Worm (Caenorhabditis elegans) whole organism, L4 larva: ENCODE data around the gene Y53G8AR.9.
"Not testable (repeated sequence)": the region's sequence is repeated elsewhere in the genome, so short reads cannot be mapped to it uniquely, and the experiment has no call there.

ENCODE experiments used
- F26F4.8 ChIP-seq: fragments of 200-800 bp; sonication (Bioruptor generic); conservative IDR thresholded peaks from 2 replicates; pipeline ENCODE4 v1.3.6; 2022; ENCODE audit warnings: missing genetic modification characterization, missing compliant biosample characterization
- T26A8.4 ChIP-seq: fragments of 200-800 bp; sonication (Bioruptor generic); IDR thresholded peaks from 2 replicates; pipeline ENCODE4 v1.3.6; 2022; ENCODE audit warnings: missing genetic modification characterization, missing compliant biosample characterization
- Y5F2A.4 ChIP-seq: fragments of 200-800 bp; sonication (Bioruptor generic); optimal IDR thresholded peaks from 2 replicates; lab custom pipeline; 2018; ENCODE audit warnings: mild to moderate bottlenecking, missing genetic modification characterization, missing compliant biosample characterization
- ZK337.2 ChIP-seq: fragments of 200-800 bp; sonication (Bioruptor generic); IDR thresholded peaks from 2 replicates; pipeline ENCODE4 v1.3.6; 2022; ENCODE audit warnings: missing genetic modification reagents, missing genetic modification characterization, missing compliant biosample characterization
- aha-1 ChIP-seq: fragments of 150-350 bp; peaks from one replicate; lab custom pipeline; 2014; ENCODE audit warnings: missing biosample characterization, missing genetic modification characterization
- ceh-32 ChIP-seq: sonication (generic microtip); optimal IDR thresholded peaks from 2 replicates; lab custom pipeline; 2016; ENCODE audit warnings: mild to moderate bottlenecking, missing genetic modification characterization, missing compliant biosample characterization; ENCODE audit not compliant: poor library complexity
- cey-2 ChIP-seq: sonication (generic microtip); optimal IDR thresholded peaks from 3 replicates; lab custom pipeline; 2017; ENCODE audit warnings: missing genetic modification characterization, mild to moderate bottlenecking, missing compliant biosample characterization, antibody characterized with exemption, borderline replicate concordance; ENCODE audit not compliant: insufficient read depth
- ctbp-1 ChIP-seq: fragments of 200-800 bp; sonication (Bioruptor generic); IDR thresholded peaks from 2 replicates; pipeline ENCODE4 v1.3.6; 2022; ENCODE audit warnings: missing genetic modification reagents, missing genetic modification characterization, missing compliant biosample characterization
- duxl-1 ChIP-seq: sonication (generic microtip); optimal IDR thresholded peaks from 2 replicates; lab custom pipeline; 2016; ENCODE audit warnings: mild to moderate bottlenecking, missing genetic modification characterization, moderate library complexity, missing compliant biosample characterization; ENCODE audit not compliant: poor library complexity
- hlh-30 ChIP-seq: sonication (generic microtip); optimal IDR thresholded peaks from 2 replicates; lab custom pipeline; 2017; ENCODE audit warnings: antibody characterized with exemption, mild to moderate bottlenecking, missing genetic modification characterization, missing compliant biosample characterization; ENCODE audit not compliant: insufficient read depth
- jun-1 ChIP-seq: fragments of 150-350 bp; optimal IDR thresholded peaks from 2 replicates; lab custom pipeline; 2014; ENCODE audit warnings: missing biosample characterization, missing genetic modification reagents, missing genetic modification characterization
- lin-29 ChIP-seq: fragments of 200-800 bp; sonication (Bioruptor generic); IDR thresholded peaks from 2 replicates; pipeline ENCODE4 v1.3.6; 2022; ENCODE audit warnings: missing genetic modification reagents, missing genetic modification characterization, missing compliant biosample characterization
- madf-9 ChIP-seq: fragments of 200-800 bp; sonication (Bioruptor generic); conservative IDR thresholded peaks from 2 replicates; pipeline ENCODE4 v1.3.6; 2022; ENCODE audit warnings: missing genetic modification reagents, missing genetic modification characterization, missing compliant biosample characterization
- mdl-1 ChIP-seq, 2 experiments: fragments of 150-350 bp in 1 of 2; sonication (generic microtip) in 1 of 2; optimal IDR thresholded peaks; 2 replicates each; lab custom pipeline; 2014 to 2017; ENCODE audit warnings: missing biosample characterization in 2 of 2, missing genetic modification characterization in 2 of 2
- mxl-3 ChIP-seq: fragments of 200-800 bp; sonication (Bioruptor generic); optimal IDR thresholded peaks from 2 replicates; lab custom pipeline; 2018; ENCODE audit warnings: mild to moderate bottlenecking, missing genetic modification characterization, missing compliant biosample characterization
- nhr-102 ChIP-seq: sonication (generic microtip); optimal IDR thresholded peaks from 2 replicates; lab custom pipeline; 2016; ENCODE audit warnings: mild to moderate bottlenecking, missing genetic modification characterization, moderate library complexity, missing compliant biosample characterization
- nhr-11 ChIP-seq: fragments of 150-350 bp; optimal IDR thresholded peaks from 2 replicates; lab custom pipeline; 2014; ENCODE audit warnings: missing biosample characterization, missing genetic modification characterization
- nhr-111 ChIP-seq: fragments of 200-800 bp; sonication (Bioruptor generic); optimal IDR thresholded peaks from 2 replicates; lab custom pipeline; 2018; ENCODE audit warnings: mild to moderate bottlenecking, missing genetic modification characterization, missing compliant biosample characterization
- nhr-28 ChIP-seq: fragments of 150-350 bp; optimal IDR thresholded peaks from 2 replicates; lab custom pipeline; 2014; ENCODE audit warnings: missing biosample characterization, missing genetic modification characterization
- nhr-42 ChIP-seq: fragments of 200-800 bp; sonication (Bioruptor generic); IDR thresholded peaks from 2 replicates; pipeline ENCODE4 v1.3.6; 2022; ENCODE audit warnings: missing genetic modification characterization, missing compliant biosample characterization
- nhr-77 ChIP-seq: fragments of 150-350 bp; optimal IDR thresholded peaks from 2 replicates; lab custom pipeline; 2014; ENCODE audit warnings: missing biosample characterization, missing genetic modification characterization
- pha-4 ChIP-seq, 2 experiments: fragments of 150-350 bp in 1 of 2; fragments of 200-800 bp in 1 of 2; sonication (Bioruptor generic) in 1 of 2; IDR thresholded peaks in 1 of 2; optimal IDR thresholded peaks in 1 of 2; 2 replicates each; pipeline versions ENCODE4 v1.3.6 to Lab custom; 2014 to 2022; ENCODE audit warnings: missing genetic modification characterization in 2 of 2, missing genetic modification reagents in 2 of 2, missing biosample characterization in 1 of 2, missing compliant biosample characterization in 1 of 2
- skn-1 ChIP-seq: fragments of 150-350 bp; optimal IDR thresholded peaks from 2 replicates; lab custom pipeline; 2014; ENCODE audit warnings: missing biosample characterization, missing genetic modification characterization
- spr-3 ChIP-seq: fragments of 200-800 bp; sonication (Bioruptor generic); optimal IDR thresholded peaks from 2 replicates; lab custom pipeline; 2018; ENCODE audit warnings: mild to moderate bottlenecking, missing genetic modification characterization, missing compliant biosample characterization
- unc-130 ChIP-seq: sonication (generic microtip); optimal IDR thresholded peaks from 2 replicates; lab custom pipeline; 2016; ENCODE audit warnings: missing genetic modification reagents, missing genetic modification characterization, missing compliant biosample characterization
- unc-39 ChIP-seq: sonication (generic microtip); optimal IDR thresholded peaks from 2 replicates; lab custom pipeline; 2017; ENCODE audit warnings: missing biosample characterization, missing genetic modification characterization
- unc-62 ChIP-seq, 3 experiments: fragments of 150-350 bp in 1 of 3; sonication (generic microtip); optimal IDR thresholded peaks in 2 of 3; peaks in 1 of 3; 1 replicate in 1 of 3; 2 replicates in 2 of 3; lab custom pipeline; 2014 to 2017; ENCODE audit warnings: missing biosample characterization in 3 of 3, missing genetic modification characterization in 3 of 3, missing genetic modification reagents in 3 of 3, missing genotype in 1 of 3
- vab-7 ChIP-seq: fragments of 200-800 bp; sonication (Bioruptor generic); IDR thresholded peaks from 2 replicates; pipeline ENCODE4 v1.3.6; 2022; ENCODE audit warnings: missing genetic modification reagents, missing genetic modification characterization, missing compliant biosample characterization
- zip-11 ChIP-seq: fragments of 200-800 bp; sonication (Bioruptor generic); IDR thresholded peaks from 2 replicates; pipeline ENCODE4 v1.3.6; 2022; ENCODE audit warnings: missing genetic modification characterization, missing compliant biosample characterization

Y53G8AR.9 gene

ce11 chrIII:3367772-3368171 lies 46.7 kb upstream of the Y53G8AR.9 start:
- TF ChIP-seq mdl-1 (tag; optimal IDR thresholded peaks at IDR 0.05; lab: Kevin White, UChicago) (peak in 1 of 2 experiments; percentile 36), T26A8.4 (GFP tag; lab: Robert Waterston, UW) (no peak), nhr-28 (tag; lab: Kevin White, UChicago) (peak; percentile 1), nhr-102 (tag; lab: Kevin White, UChicago) (no peak), hlh-30 (peak; percentile 54), vab-7 (no peak), aha-1 (tag; lab: Kevin White, UChicago) (peak; percentile 92)
- TF ChIP-seq, all 104 proteins: peak for 4

ce11 chrIII:3362220-3362734 lies 41.2 kb upstream of the Y53G8AR.9 start:
- TF ChIP-seq pha-4 (GFP tag; IDR thresholded peaks at IDR 0.05; lab: Robert Waterston, UW) (peak; percentile 42; the same call in 1 of the 2 replicates), F26F4.8 (GFP tag; lab: Robert Waterston, UW) (0 out of 2 replicates have a peak, but pooled peaks have one; percentile 22)
- not testable (repeated sequence) for TF ChIP-seq pha-4 (tag; optimal IDR thresholded peaks at IDR 0.05; lab: Kevin White, UChicago)

ce11 chrIII:3360067-3360466 lies 39.0 kb upstream of the Y53G8AR.9 start:
- no peak for TF ChIP-seq madf-9 (GFP tag; lab: Robert Waterston, UW)
- no peak for TF ChIP-seq T26A8.4 (GFP tag; lab: Robert Waterston, UW)
- TF ChIP-seq unc-39 (tag; lab: Kevin White, UChicago), result no peak
- no peak for TF ChIP-seq ceh-32 (tag; lab: Kevin White, UChicago)
- TF ChIP-seq jun-1 (tag; lab: Kevin White, UChicago), result no peak
- TF ChIP-seq spr-3 (GFP tag; lab: Kevin White, UChicago), result no peak
- TF ChIP-seq cey-2, result no peak

ce11 chrIII:3355791-3356190 lies 34.7 kb upstream of the Y53G8AR.9 start:
- TF ChIP-seq mxl-3 (GFP tag; lab: Kevin White, UChicago), result no peak
- TF ChIP-seq unc-62 (GFP tag; optimal IDR thresholded peaks at IDR 0.05 in 1 of 2; lab: Kevin White, UChicago), result peak in 1 of 2 experiments; percentile 47
- TF ChIP-seq unc-62 (tag; optimal IDR thresholded peaks at IDR 0.05; lab: Kevin White, UChicago), result no peak
- TF ChIP-seq nhr-28 (tag; lab: Kevin White, UChicago), result peak; percentile 20

ce11 chrIII:3351672-3352071 lies 30.6 kb upstream of the Y53G8AR.9 start:
- no peak for TF ChIP-seq zip-11
- TF ChIP-seq nhr-111 (GFP tag; lab: Kevin White, UChicago), result no peak
- TF ChIP-seq nhr-11 (tag; lab: Kevin White, UChicago), result no peak
- no peak for TF ChIP-seq Y5F2A.4 (GFP tag; lab: Kevin White, UChicago)
- no peak for TF ChIP-seq ctbp-1
- no peak for TF ChIP-seq ZK337.2 (GFP tag; lab: Robert Waterston, UW)
- no peak for TF ChIP-seq unc-130

ce11 chrIII:3351091-3351490 lies 30.0 kb upstream of the Y53G8AR.9 start:
- TF ChIP-seq ceh-32 (tag; lab: Kevin White, UChicago), result no peak
- no peak for TF ChIP-seq duxl-1 (tag; lab: Kevin White, UChicago)
- no peak for TF ChIP-seq nhr-77 (tag; lab: Kevin White, UChicago)
- no peak for TF ChIP-seq lin-29
- no peak for TF ChIP-seq skn-1
- no peak for TF ChIP-seq nhr-42 (GFP tag; lab: Robert Waterston, UW)
